Worm (Caenorhabditis elegans) whole organism, late embryonic: ENCODE measurements around the gene thn-4.

Source experiments
- C08G9.2 ChIP-seq: sonication (generic microtip); optimal IDR thresholded peaks from 2 replicates; lab custom pipeline; 2016; ENCODE audit warnings: mild to moderate bottlenecking, missing genetic modification characterization, moderate library complexity, missing compliant biosample characterization
- F13H6.1 ChIP-seq: sonication (generic microtip); optimal IDR thresholded peaks from 2 replicates; lab custom pipeline; 2016; ENCODE audit warnings: missing genetic modification characterization, missing compliant biosample characterization
- K02D7.2 ChIP-seq: sonication (generic microtip); optimal IDR thresholded peaks from 2 replicates; lab custom pipeline; 2017; ENCODE audit warnings: mild to moderate bottlenecking, missing genetic modification characterization, missing compliant biosample characterization
- T23F11.4 ChIP-seq: fragments of 200-800 bp; sonication (Bioruptor generic); optimal IDR thresholded peaks from 2 replicates; lab custom pipeline; 2018; ENCODE audit warnings: mild to moderate bottlenecking, missing genetic modification characterization, missing compliant biosample characterization
- Y22D7AL.16 ChIP-seq: sonication (generic microtip); optimal IDR thresholded peaks from 2 replicates; lab custom pipeline; 2016; ENCODE audit warnings: missing genetic modification characterization, missing compliant biosample characterization
- ama-1 ChIP-seq: fragments of 150-350 bp; optimal IDR thresholded peaks from 2 replicates; lab custom pipeline; 2014
- ceh-30 ChIP-seq: fragments of 150-350 bp; optimal IDR thresholded peaks from 2 replicates; lab custom pipeline; 2014; ENCODE audit warnings: missing biosample characterization, missing genetic modification characterization
- ceh-45 ChIP-seq: fragments of 200-800 bp; sonication (Bioruptor generic); IDR thresholded peaks from 2 replicates; pipeline ENCODE4 v1.3.6; 2022; ENCODE audit warnings: missing genetic modification reagents, missing genetic modification characterization, missing compliant biosample characterization
- ceh-48 ChIP-seq: sonication (generic microtip); optimal IDR thresholded peaks from 2 replicates; lab custom pipeline; 2016; ENCODE audit warnings: missing genetic modification characterization, inconsistent platforms, missing compliant biosample characterization
- ceh-6 ChIP-seq: fragments of 200-800 bp; sonication (Bioruptor generic); optimal IDR thresholded peaks from 2 replicates; lab custom pipeline; 2018; ENCODE audit warnings: mild to moderate bottlenecking, missing genetic modification characterization, missing compliant biosample characterization
- ceh-9 ChIP-seq: sonication (generic microtip); optimal IDR thresholded peaks from 2 replicates; lab custom pipeline; 2016; ENCODE audit warnings: mild to moderate bottlenecking, missing genetic modification characterization, inconsistent platforms, missing compliant biosample characterization
- dmd-4 ChIP-seq: sonication (generic microtip); optimal IDR thresholded peaks from 2 replicates; lab custom pipeline; 2016; ENCODE audit warnings: borderline replicate concordance, missing genetic modification characterization, missing compliant biosample characterization
- dve-1 ChIP-seq: sonication (generic microtip); optimal IDR thresholded peaks from 2 replicates; lab custom pipeline; 2017; ENCODE audit warnings: antibody characterized with exemption, mild to moderate bottlenecking, missing genetic modification characterization, missing compliant biosample characterization
- elt-2 ChIP-seq: sonication (generic microtip); optimal IDR thresholded peaks from 2 replicates; lab custom pipeline; 2016; ENCODE audit warnings: missing genetic modification reagents, missing genetic modification characterization, missing compliant biosample characterization
- elt-4 ChIP-seq: sonication (generic microtip); optimal IDR thresholded peaks from 2 replicates; lab custom pipeline; 2016; ENCODE audit warnings: missing genetic modification characterization, missing compliant biosample characterization
- fax-1 ChIP-seq: sonication (generic microtip); optimal IDR thresholded peaks from 2 replicates; lab custom pipeline; 2016; ENCODE audit warnings: missing genotype, missing genetic modification characterization, missing compliant biosample characterization
- fkh-6 ChIP-seq: sonication (generic microtip); optimal IDR thresholded peaks from 2 replicates; lab custom pipeline; 2016; ENCODE audit warnings: missing genetic modification characterization, missing compliant biosample characterization
- hlh-15 ChIP-seq: sonication (generic microtip); optimal IDR thresholded peaks from 2 replicates; lab custom pipeline; 2016; ENCODE audit warnings: missing genetic modification characterization, missing compliant biosample characterization
- hlh-30 ChIP-seq: sonication (generic microtip); optimal IDR thresholded peaks from 2 replicates; lab custom pipeline; 2017; ENCODE audit warnings: antibody characterized with exemption, missing genetic modification characterization, missing compliant biosample characterization; ENCODE audit not compliant: insufficient read depth
- mec-3 ChIP-seq: sonication (generic microtip); optimal IDR thresholded peaks from 2 replicates; lab custom pipeline; 2016; ENCODE audit warnings: borderline replicate concordance, missing genetic modification characterization, missing compliant biosample characterization
- nhr-11 ChIP-seq: fragments of 150-350 bp; optimal IDR thresholded peaks from 2 replicates; lab custom pipeline; 2014; ENCODE audit warnings: missing biosample characterization, missing genetic modification characterization
- pag-3 ChIP-seq: sonication (generic microtip); optimal IDR thresholded peaks from 2 replicates; lab custom pipeline; 2016; ENCODE audit warnings: missing compliant biosample characterization, missing genetic modification characterization, borderline replicate concordance
- pha-2 ChIP-seq: sonication (generic microtip); optimal IDR thresholded peaks from 2 replicates; lab custom pipeline; 2017; ENCODE audit warnings: mild to moderate bottlenecking, missing genetic modification characterization, missing compliant biosample characterization
- pqm-1 ChIP-seq: sonication (generic microtip); optimal IDR thresholded peaks from 2 replicates; lab custom pipeline; 2016; ENCODE audit warnings: missing genetic modification characterization, missing compliant biosample characterization
- sox-4 ChIP-seq: sonication (generic microtip); optimal IDR thresholded peaks from 2 replicates; lab custom pipeline; 2017; ENCODE audit warnings: mild to moderate bottlenecking, missing genetic modification characterization, inconsistent platforms, missing compliant biosample characterization
- syd-9 ChIP-seq: sonication (generic microtip); optimal IDR thresholded peaks from 2 replicates; lab custom pipeline; 2016; ENCODE audit warnings: mild to moderate bottlenecking, missing genetic modification characterization, moderate library complexity, missing compliant biosample characterization
- tbx-2 ChIP-seq: sonication (generic microtip); optimal IDR thresholded peaks from 2 replicates; lab custom pipeline; 2016; ENCODE audit warnings: missing genetic modification characterization, missing compliant biosample characterization
- unc-3 ChIP-seq, 2 experiments: fragments of 200-800 bp in 1 of 2; sonication (Bioruptor generic) in 1 of 2; sonication (generic microtip) in 1 of 2; conservative IDR thresholded peaks in 1 of 2; optimal IDR thresholded peaks in 1 of 2; 2 replicates each; pipeline versions ENCODE4 v1.3.6 to Lab custom; 2016 to 2022; ENCODE audit warnings: missing compliant biosample characterization in 2 of 2, missing genetic modification characterization in 2 of 2, missing genetic modification reagents in 1 of 2
- unc-42 ChIP-seq: sonication (generic microtip); optimal IDR thresholded peaks from 2 replicates; lab custom pipeline; 2016; ENCODE audit warnings: missing genotype, missing genetic modification characterization, missing compliant biosample characterization
- unc-55 ChIP-seq: sonication (generic microtip); optimal IDR thresholded peaks from 2 replicates; lab custom pipeline; 2017; ENCODE audit warnings: missing biosample characterization, missing genetic modification reagents, missing genetic modification characterization
- unc-86 ChIP-seq: sonication (generic microtip); optimal IDR thresholded peaks from 2 replicates; lab custom pipeline; 2016; ENCODE audit warnings: missing genetic modification characterization, missing compliant biosample characterization
- zip-5 ChIP-seq: sonication (generic microtip); optimal IDR thresholded peaks from 2 replicates; lab custom pipeline; 2016; ENCODE audit warnings: missing genetic modification characterization, missing compliant biosample characterization

The thn-4 gene

DNA sequence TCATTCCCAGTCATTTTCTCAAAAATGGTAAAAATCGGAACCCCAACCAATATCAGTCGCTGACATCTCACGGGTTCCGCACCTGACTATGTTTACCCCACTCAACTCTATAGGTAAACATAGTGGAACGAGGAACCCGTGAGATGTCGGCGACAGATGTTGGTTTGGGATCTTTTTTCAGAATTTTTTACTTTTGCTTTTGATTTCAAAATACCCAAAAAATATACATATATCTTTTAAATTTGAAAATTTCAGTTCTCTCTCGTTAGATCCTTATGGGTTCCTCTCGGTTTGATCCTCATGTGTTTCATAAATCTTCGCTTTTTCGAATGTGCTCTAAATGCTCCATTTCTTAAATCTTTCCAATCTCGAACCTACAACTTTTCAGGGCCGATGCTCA lies 2.4 kb upstream of the thn-4 start, which contains the start of gene srw-23:
srw-23 (plus strand) TSS at position 301 of the 400 bp plus-strand sequence.
- TF ChIP-seq unc-42 (tag; lab: Kevin White, UChicago) (no peak), unc-3 (GFP tag; conservative IDR thresholded peaks at IDR 0.05; lab: Robert Waterston, UW) (no peak), unc-3 (tag; optimal IDR thresholded peaks at IDR 0.05; lab: Kevin White, UChicago) (no peak), C08G9.2 (tag; lab: Kevin White, UChicago) (no peak), pag-3 (tag; lab: Kevin White, UChicago) (no peak), F13H6.1 (tag; lab: Kevin White, UChicago) (no peak), T23F11.4 (GFP tag; lab: Kevin White, UChicago) (no peak), fax-1 (tag; lab: Kevin White, UChicago) (no peak), sox-4 (tag; lab: Kevin White, UChicago) (no peak), ceh-9 (tag; lab: Kevin White, UChicago) (no peak), zip-5 (no peak), unc-55 (GFP tag; lab: Kevin White, UChicago) (no peak), Y22D7AL.16 (no peak), ceh-48 (tag; lab: Kevin White, UChicago) (no peak), mec-3 (tag; lab: Kevin White, UChicago) (no peak), fkh-6 (tag; lab: Kevin White, UChicago) (no peak), unc-86 (tag; lab: Kevin White, UChicago) (no peak), syd-9 (tag; lab: Kevin White, UChicago) (no peak)
- TF ChIP-seq, all 69 proteins: peak for 0

DNA sequence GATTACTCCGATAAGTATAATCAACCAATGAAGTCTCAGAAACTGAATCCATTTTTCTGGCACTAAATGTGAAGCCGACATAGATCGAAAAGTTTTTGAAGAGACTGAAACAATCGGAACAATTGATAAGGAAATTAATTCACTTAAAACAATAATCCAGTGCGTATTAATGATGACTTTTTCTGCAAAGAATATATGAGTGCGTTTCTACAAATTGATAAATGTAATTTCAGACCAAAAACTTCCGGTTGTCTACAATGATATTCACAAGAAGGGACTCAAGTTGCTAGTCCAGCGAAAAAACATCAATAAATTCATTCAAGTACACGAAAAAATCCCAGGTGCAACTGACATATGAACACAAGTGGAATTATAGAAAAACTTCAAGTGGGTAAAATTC lies 1.5 kb downstream of the thn-4 start, which contains the start of gene clec-33:
clec-33 (minus strand) TSS at position 101 of the 400 bp plus-strand sequence.
- TF ChIP-seq ceh-30 (no peak), tbx-2 (tag; lab: Kevin White, UChicago) (no peak), unc-86 (tag; lab: Kevin White, UChicago) (no peak), ama-1 (lab: Kevin White, UChicago) (no peak), pha-2 (tag; lab: Kevin White, UChicago) (no peak), elt-2 (tag; lab: Kevin White, UChicago) (no peak), ceh-6 (GFP tag; lab: Kevin White, UChicago) (no peak)

DNA sequence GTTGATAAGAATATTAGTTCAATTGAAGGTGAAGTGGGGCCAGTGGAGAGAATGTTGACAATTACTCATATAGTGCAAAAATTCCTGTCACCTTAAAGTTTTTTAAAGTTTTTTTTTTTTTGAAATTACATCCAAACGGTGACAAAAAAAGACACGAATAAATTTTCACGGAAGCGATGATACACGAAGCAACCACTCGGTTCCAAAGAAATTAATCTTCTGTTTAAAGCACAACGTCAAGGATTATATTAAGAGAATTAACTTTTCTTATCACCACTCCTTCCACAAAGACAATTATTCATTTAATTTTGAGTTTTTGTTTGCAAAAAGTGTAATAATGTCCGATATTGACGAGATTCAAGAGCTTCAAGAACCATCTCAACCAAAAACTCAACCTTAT lies 5.9 kb downstream of the thn-4 start, which contains the start of gene clec-28:
clec-28 (plus strand) TSS at position 301 of the 400 bp plus-strand sequence.
- TF ChIP-seq hlh-15 (tag; lab: Kevin White, UChicago) (no peak), pag-3 (tag; lab: Kevin White, UChicago) (no peak), dmd-4 (no peak), sox-4 (tag; lab: Kevin White, UChicago) (no peak), ceh-45 (GFP tag; lab: Robert Waterston, UW) (no peak), unc-3 (GFP tag; conservative IDR thresholded peaks at IDR 0.05; lab: Robert Waterston, UW) (no peak), unc-3 (tag; optimal IDR thresholded peaks at IDR 0.05; lab: Kevin White, UChicago) (no peak), elt-4 (tag; lab: Kevin White, UChicago) (no peak), unc-86 (tag; lab: Kevin White, UChicago) (no peak), dve-1 (tag; lab: Kevin White, UChicago) (no peak), ceh-48 (tag; lab: Kevin White, UChicago) (no peak), pqm-1 (tag; lab: Kevin White, UChicago) (no peak), K02D7.2 (tag; lab: Kevin White, UChicago) (no peak)

DNA sequence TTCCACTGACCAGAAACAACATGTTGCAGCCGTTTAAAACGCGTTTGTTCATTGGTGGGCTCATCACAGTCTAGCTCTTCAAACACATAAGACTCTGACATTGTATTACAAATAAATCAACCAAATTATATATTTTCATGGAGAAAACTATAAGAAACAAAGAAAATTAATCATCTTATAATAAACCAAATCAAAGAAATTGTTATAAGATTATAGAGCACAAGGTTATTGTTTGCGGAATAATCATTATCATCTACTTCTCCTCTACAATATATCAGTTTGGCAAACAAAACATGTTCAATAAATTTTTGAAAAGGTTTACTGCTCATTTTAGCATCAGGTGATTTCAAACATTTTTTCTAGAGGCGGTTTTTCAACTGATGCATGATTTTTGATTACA lies 9.6 kb downstream of the thn-4 start, which contains the start of the genes clec-32 and clec-24:
clec-32 (minus strand) TSS at position 101 of the 400 bp plus-strand sequence.
clec-24 (plus strand) TSS at position 294 of the 400 bp plus-strand sequence.
- TF ChIP-seq ceh-6 (GFP tag; lab: Kevin White, UChicago) (no peak), dmd-4 (no peak), nhr-11 (tag; lab: Kevin White, UChicago) (no peak), unc-3 (GFP tag; conservative IDR thresholded peaks at IDR 0.05; lab: Robert Waterston, UW) (no peak), unc-3 (tag; optimal IDR thresholded peaks at IDR 0.05; lab: Kevin White, UChicago) (no peak), hlh-30 (tag; lab: Kevin White, UChicago) (no peak), sox-4 (tag; lab: Kevin White, UChicago) (no peak), F13H6.1 (tag; lab: Kevin White, UChicago) (no peak)
